Worm (Caenorhabditis elegans) whole organism, L3 larva: ENCODE measurements around the gene nhr-182.

Experiments used
- R02D3.7 ChIP-seq: fragments of 150-350 bp; optimal IDR thresholded peaks from 2 replicates; lab custom pipeline; 2014; ENCODE audit warnings: missing biosample characterization, missing genetic modification characterization
- ZK546.5 ChIP-seq: sonication (generic microtip); optimal IDR thresholded peaks from 2 replicates; lab custom pipeline; 2017; ENCODE audit warnings: missing biosample characterization, missing genetic modification characterization
- ceh-16 ChIP-seq: sonication (generic microtip); optimal IDR thresholded peaks from 2 replicates; lab custom pipeline; 2017; ENCODE audit warnings: missing biosample characterization, missing genetic modification characterization
- ceh-28 ChIP-seq: fragments of 150-350 bp; optimal IDR thresholded peaks from 2 replicates; lab custom pipeline; 2014; ENCODE audit warnings: missing biosample characterization, missing genetic modification reagents, missing genetic modification characterization
- ceh-82 ChIP-seq: fragments of 150-350 bp; optimal IDR thresholded peaks from 2 replicates; lab custom pipeline; 2014; ENCODE audit warnings: missing biosample characterization, missing genetic modification characterization
- ceh-9 ChIP-seq: sonication (generic microtip); optimal IDR thresholded peaks from 2 replicates; lab custom pipeline; 2018; ENCODE audit warnings: missing biosample characterization, missing genetic modification characterization
- daf-12 ChIP-seq: fragments of 150-350 bp; optimal IDR thresholded peaks from 2 replicates; lab custom pipeline; 2014; ENCODE audit warnings: missing biosample characterization, missing genetic modification reagents, missing genetic modification characterization
- egl-27 ChIP-seq: sonication (generic microtip); optimal IDR thresholded peaks from 4 replicates; lab custom pipeline; 2017; ENCODE audit warnings: missing biosample characterization, missing genetic modification reagents, missing genetic modification characterization
- egl-5 ChIP-seq: fragments of 150-350 bp; optimal IDR thresholded peaks from 2 replicates; lab custom pipeline; 2017; ENCODE audit warnings: missing biosample characterization, missing genetic modification reagents, missing genetic modification characterization, inconsistent platforms
- elt-2 ChIP-seq: sonication (generic microtip); optimal IDR thresholded peaks from 2 replicates; lab custom pipeline; 2016; ENCODE audit warnings: missing genetic modification reagents, mild to moderate bottlenecking, missing genetic modification characterization, missing compliant biosample characterization
- fkh-10 ChIP-seq: sonication (generic microtip); optimal IDR thresholded peaks from 2 replicates; lab custom pipeline; 2017; ENCODE audit warnings: missing biosample characterization, missing genetic modification reagents, missing genetic modification characterization
- fkh-2 ChIP-seq: fragments of 150-350 bp; optimal IDR thresholded peaks from 2 replicates; lab custom pipeline; 2014; ENCODE audit warnings: missing biosample characterization, missing genetic modification reagents, missing genetic modification characterization
- fos-1 ChIP-seq: fragments of 150-350 bp; optimal IDR thresholded peaks from 2 replicates; lab custom pipeline; 2014; ENCODE audit warnings: missing biosample characterization, missing genetic modification characterization
- hmg-11 ChIP-seq: sonication (generic microtip); optimal IDR thresholded peaks from 2 replicates; lab custom pipeline; 2016; ENCODE audit warnings: missing genetic modification characterization, missing compliant biosample characterization
- jun-1 ChIP-seq: fragments of 150-350 bp; optimal IDR thresholded peaks from 2 replicates; lab custom pipeline; 2014; ENCODE audit warnings: missing biosample characterization, missing genetic modification reagents, missing genetic modification characterization
- lsy-12 ChIP-seq: sonication (generic microtip); optimal IDR thresholded peaks from 2 replicates; lab custom pipeline; 2016; ENCODE audit warnings: mild to moderate bottlenecking, missing genetic modification characterization, missing compliant biosample characterization
- mdl-1 ChIP-seq: fragments of 150-350 bp; optimal IDR thresholded peaks from 2 replicates; lab custom pipeline; 2014; ENCODE audit warnings: missing biosample characterization, missing genetic modification characterization
- mml-1 ChIP-seq: fragments of 150-350 bp; sonication (generic microtip); optimal IDR thresholded peaks from 3 replicates; lab custom pipeline; 2014; ENCODE audit warnings: missing biosample characterization, missing genetic modification characterization
- nfya-1 ChIP-seq: sonication (generic microtip); optimal IDR thresholded peaks from 2 replicates; lab custom pipeline; 2017; ENCODE audit warnings: missing genetic modification characterization, mild to moderate bottlenecking, missing compliant biosample characterization, antibody characterized with exemption, moderate library complexity; ENCODE audit not compliant: insufficient read depth
- nhr-12 ChIP-seq: fragments of 150-350 bp; optimal IDR thresholded peaks from 2 replicates; lab custom pipeline; 2014; ENCODE audit warnings: missing biosample characterization, missing genetic modification characterization
- nhr-23 ChIP-seq: fragments of 150-350 bp; optimal IDR thresholded peaks from 2 replicates; lab custom pipeline; 2014; ENCODE audit warnings: missing biosample characterization, missing genetic modification reagents, missing genetic modification characterization
- nhr-237 ChIP-seq: fragments of 150-350 bp; optimal IDR thresholded peaks from 2 replicates; lab custom pipeline; 2014; ENCODE audit warnings: missing biosample characterization, missing genetic modification characterization
- nhr-28 ChIP-seq: fragments of 150-350 bp; optimal IDR thresholded peaks from 2 replicates; lab custom pipeline; 2014; ENCODE audit warnings: missing biosample characterization, missing genetic modification characterization
- nhr-43 ChIP-seq: sonication (generic microtip); optimal IDR thresholded peaks from 2 replicates; lab custom pipeline; 2016; ENCODE audit warnings: mild to moderate bottlenecking, missing genetic modification characterization, missing compliant biosample characterization; ENCODE audit not compliant: poor library complexity, severe bottlenecking
- nhr-76 ChIP-seq: fragments of 150-350 bp; sonication (generic microtip); optimal IDR thresholded peaks from 5 replicates; lab custom pipeline; 2014; ENCODE audit warnings: missing biosample characterization, missing genetic modification characterization
- nhr-77 ChIP-seq: fragments of 150-350 bp; optimal IDR thresholded peaks from 2 replicates; lab custom pipeline; 2014; ENCODE audit warnings: missing biosample characterization, missing genetic modification characterization
- pha-4 ChIP-seq: fragments of 150-350 bp; optimal IDR thresholded peaks from 2 replicates; lab custom pipeline; 2014; ENCODE audit warnings: missing biosample characterization, missing genetic modification reagents, missing genetic modification characterization
- pqm-1 ChIP-seq: fragments of 150-350 bp; optimal IDR thresholded peaks from 2 replicates; lab custom pipeline; 2017; ENCODE audit warnings: missing biosample characterization, missing genetic modification characterization, inconsistent platforms
- sea-2 ChIP-seq: fragments of 150-350 bp; sonication (generic microtip); optimal IDR thresholded peaks from 4 replicates; lab custom pipeline; 2014; ENCODE audit warnings: missing biosample characterization, missing genetic modification reagents, missing genetic modification characterization
- snpc-4 ChIP-seq: fragments of 150-350 bp; optimal IDR thresholded peaks from 2 replicates; lab custom pipeline; 2014; ENCODE audit warnings: missing biosample characterization, missing genetic modification characterization
- tbx-2 ChIP-seq: sonication (generic microtip); optimal IDR thresholded peaks from 2 replicates; lab custom pipeline; 2016; ENCODE audit warnings: mild to moderate bottlenecking, missing genetic modification characterization, missing compliant biosample characterization
- unc-39 ChIP-seq: sonication (generic microtip); optimal IDR thresholded peaks from 4 replicates; lab custom pipeline; 2017; ENCODE audit warnings: missing biosample characterization, missing genetic modification characterization
- unc-62 ChIP-seq: fragments of 150-350 bp; sonication (generic microtip); optimal IDR thresholded peaks from 4 replicates; lab custom pipeline; 2014; ENCODE audit warnings: missing biosample characterization, missing genetic modification reagents, missing genetic modification characterization
- ztf-11 ChIP-seq: fragments of 150-350 bp; optimal IDR thresholded peaks from 2 replicates; lab custom pipeline; 2014; ENCODE audit warnings: missing biosample characterization, missing genetic modification characterization
- ztf-4 ChIP-seq: fragments of 150-350 bp; optimal IDR thresholded peaks from 2 replicates; lab custom pipeline; 2014; ENCODE audit warnings: missing biosample characterization, missing genetic modification characterization

The nhr-182 gene

DNA sequence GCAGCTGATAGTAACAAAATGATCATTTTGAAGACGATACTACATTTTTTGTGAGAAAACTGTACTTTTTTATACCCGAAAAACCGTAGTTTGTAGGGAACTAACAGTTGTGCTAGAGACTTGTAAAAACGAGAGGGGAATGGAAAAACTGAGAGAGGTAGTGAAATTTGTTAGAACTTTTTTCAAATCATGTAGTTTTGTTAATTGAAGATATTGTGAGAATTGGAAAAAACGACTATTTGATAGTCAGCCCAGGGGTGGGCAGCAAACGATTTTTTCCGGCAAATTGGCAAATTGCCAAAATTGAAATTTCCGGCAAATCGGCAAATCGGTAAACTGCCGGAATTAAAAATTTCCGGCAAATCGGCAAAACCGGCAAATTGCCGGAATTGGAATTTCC lies 10.4 kb downstream of the nhr-182 start, which contains the start of gene cyp-33C6:
TSS of gene cyp-33C6 (minus strand) at position 101 of the 400 bp plus-strand sequence.
- TF ChIP-seq R02D3.7 (tag; lab: Kevin White, UChicago) (no peak), fkh-10 (GFP tag; lab: Kevin White, UChicago) (no peak), nhr-43 (tag; lab: Kevin White, UChicago) (no peak), mdl-1 (no peak), tbx-2 (no peak), pqm-1 (no peak), nfya-1 (tag; lab: Kevin White, UChicago) (no peak), ZK546.5 (tag; lab: Kevin White, UChicago) (no peak), mml-1 (tag; lab: Kevin White, UChicago) (no peak), ceh-16 (tag; lab: Kevin White, UChicago) (no peak), hmg-11 (tag; lab: Kevin White, UChicago) (no peak), egl-5 (no peak), snpc-4 (tag; lab: Kevin White, UChicago) (no peak), nhr-77 (no peak), ceh-9 (no peak), sea-2 (no peak), daf-12 (tag; lab: Kevin White, UChicago) (no peak), unc-39 (tag; lab: Kevin White, UChicago) (no peak), ztf-4 (tag; lab: Kevin White, UChicago) (no peak)

DNA sequence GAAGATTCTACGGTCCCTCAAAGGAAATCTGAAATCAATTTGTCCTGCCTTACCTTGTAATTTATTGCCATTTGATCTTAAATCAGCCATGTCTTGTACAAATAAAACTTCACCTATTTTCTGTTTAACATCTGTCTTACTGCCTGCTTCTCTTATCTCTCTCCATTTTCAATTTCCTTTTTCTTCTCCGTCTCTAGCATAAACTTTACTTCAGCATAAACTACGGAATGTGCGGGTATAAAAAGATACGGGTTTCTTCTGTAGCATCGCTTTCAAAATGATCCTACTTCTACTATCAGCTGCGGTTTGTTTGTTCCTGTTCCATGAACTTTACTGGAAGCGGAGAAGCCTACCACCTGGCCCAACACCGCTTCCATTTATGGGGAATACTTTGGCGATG lies 15.0 kb downstream of the nhr-182 start, which contains the start of gene cyp-33C5:
TSS of gene cyp-33C5 (plus strand) at position 254 of the 400 bp plus-strand sequence.
- TF ChIP-seq ceh-82 (tag; lab: Kevin White, UChicago) (no peak), hmg-11 (tag; lab: Kevin White, UChicago) (no peak), ceh-16 (tag; lab: Kevin White, UChicago) (no peak), elt-2 (tag; lab: Kevin White, UChicago) (peak; percentile 36), lsy-12 (tag; lab: Kevin White, UChicago) (no peak), nhr-12 (tag; lab: Kevin White, UChicago) (no peak), tbx-2 (no peak), nhr-237 (tag; lab: Kevin White, UChicago) (no peak), mdl-1 (no peak), nhr-28 (tag; lab: Kevin White, UChicago) (no peak), nhr-23 (tag; lab: Kevin White, UChicago) (peak; percentile 18), ceh-28 (tag; lab: Kevin White, UChicago) (peak; percentile 46), sea-2 (no peak), egl-27 (tag; lab: Kevin White, UChicago) (no peak), egl-5 (no peak), pqm-1 (peak; percentile 42), ztf-11 (no peak), ZK546.5 (tag; lab: Kevin White, UChicago) (no peak), jun-1 (no peak), nfya-1 (tag; lab: Kevin White, UChicago) (no peak), fos-1 (tag; lab: Kevin White, UChicago) (no peak), pha-4 (tag; lab: Kevin White, UChicago) (peak; percentile 77), nhr-43 (tag; lab: Kevin White, UChicago) (no peak), snpc-4 (tag; lab: Kevin White, UChicago) (no peak)
- TF ChIP-seq, all 47 proteins: peak for 5

DNA sequence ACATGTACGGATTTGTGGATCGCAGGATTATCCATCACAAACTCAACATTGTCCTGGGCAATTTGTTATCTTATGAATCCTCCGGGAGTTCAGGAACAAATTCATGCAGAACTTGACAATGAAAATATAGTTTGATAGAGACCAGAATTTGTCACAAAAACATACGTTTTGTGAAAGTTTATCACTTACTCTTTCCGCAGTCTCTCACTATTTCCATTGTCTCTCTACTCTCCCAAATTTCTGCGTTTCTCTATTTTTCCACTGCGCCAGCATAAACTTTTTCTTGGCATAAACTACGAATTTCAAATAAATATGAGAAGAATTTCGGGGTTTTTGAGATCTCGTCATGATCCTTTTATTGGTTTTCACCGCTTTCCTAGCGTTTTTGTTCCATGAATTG lies 17.1 kb downstream of the nhr-182 start, which contains the start of gene cyp-33C3:
TSS of gene cyp-33C3 (plus strand) at position 149 of the 400 bp plus-strand sequence.
- TF ChIP-seq nhr-77 (no peak), elt-2 (tag; lab: Kevin White, UChicago) (peak; percentile 18), unc-62 (GFP tag; lab: Kevin White, UChicago) (no peak), fkh-2 (tag; lab: Kevin White, UChicago) (no peak)

DNA sequence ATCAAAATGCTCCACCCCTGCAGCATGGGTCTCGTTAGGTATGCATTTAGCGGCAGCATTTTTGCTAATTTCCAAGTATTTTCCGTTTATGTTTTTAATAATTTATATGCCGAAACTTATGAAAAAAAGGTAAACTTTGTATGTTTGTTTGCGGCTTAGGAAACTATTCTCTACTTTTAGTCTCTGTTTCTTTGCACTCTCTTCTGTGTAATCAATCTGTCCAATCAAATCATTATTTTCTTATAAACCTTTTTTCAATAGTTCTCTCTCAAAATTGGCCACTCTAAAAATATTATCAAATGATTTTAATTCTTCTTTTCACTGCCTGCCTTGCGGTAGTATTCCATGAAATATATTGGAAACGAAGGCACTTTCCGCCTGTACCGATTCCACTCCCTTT lies 21.7 kb downstream of the nhr-182 start:
- no peak for TF ChIP-seq nhr-76 (tag; lab: Kevin White, UChicago)
- TF ChIP-seq pha-4 (tag; lab: Kevin White, UChicago), result peak; percentile 57
- no peak for TF ChIP-seq nhr-77
- TF ChIP-seq nhr-43 (tag; lab: Kevin White, UChicago), result no peak
- peak; percentile 8 for TF ChIP-seq pqm-1
- no peak for TF ChIP-seq nfya-1 (tag; lab: Kevin White, UChicago)
- peak; percentile 26 for TF ChIP-seq elt-2 (tag; lab: Kevin White, UChicago)
